Fruit fly (Drosophila melanogaster) whole organism, embryonic: Measurements from ENCODE around the gene Trf4-2.
A peak's percentile ranks its signal among the peaks of the same experiment; 100 is the strongest.

Experiments
- BEAF-32 ChIP-seq: fragments of 200-800 bp; sonication (Bioruptor generic); optimal IDR thresholded peaks from 3 replicates; lab custom pipeline; 2017; ENCODE audit warnings: missing biosample characterization, missing genetic modification characterization, mild to moderate bottlenecking, moderate library complexity, missing genetic modification reagents
- CG10979 ChIP-seq: fragments of 200-800 bp; sonication (Bioruptor generic); optimal IDR thresholded peaks from 2 replicates; lab custom pipeline; 2018; ENCODE audit warnings: missing biosample characterization, mild to moderate bottlenecking, missing genetic modification characterization, moderate library complexity
- CG13123 ChIP-seq: fragments of 200-800 bp; sonication (Bioruptor generic); optimal IDR thresholded peaks from 2 replicates; lab custom pipeline; 2016; ENCODE audit warnings: missing biosample characterization, missing genetic modification characterization
- CG13775 ChIP-seq: fragments of 200-800 bp; sonication (Bioruptor generic); optimal IDR thresholded peaks from 3 replicates; lab custom pipeline; 2017; ENCODE audit warnings: missing biosample characterization, mild to moderate bottlenecking, missing genetic modification characterization
- CG13894 ChIP-seq: fragments of 200-800 bp; sonication (Bioruptor generic); optimal IDR thresholded peaks from 3 replicates; lab custom pipeline; 2018; ENCODE audit warnings: missing biosample characterization, mild to moderate bottlenecking, missing genetic modification characterization, moderate library complexity
- CG15073 ChIP-seq: fragments of 200-800 bp; sonication (Bioruptor generic); optimal IDR thresholded peaks from 2 replicates; lab custom pipeline; 2016; ENCODE audit warnings: missing biosample characterization, missing genetic modification characterization
- CG15269 ChIP-seq: fragments of 200-800 bp; sonication (Bioruptor generic); optimal IDR thresholded peaks from 2 replicates; lab custom pipeline; 2018; ENCODE audit warnings: missing biosample characterization, mild to moderate bottlenecking, missing genetic modification characterization, moderate library complexity
- CG15696 ChIP-seq: fragments of 200-800 bp; sonication (Bioruptor generic); optimal IDR thresholded peaks from 2 replicates; lab custom pipeline; 2019; ENCODE audit warnings: missing biosample characterization, mild to moderate bottlenecking, missing genetic modification characterization, moderate library complexity
- CG1602 ChIP-seq: fragments of 200-800 bp; sonication (Bioruptor generic); optimal IDR thresholded peaks from 3 replicates; lab custom pipeline; 2016; ENCODE audit warnings: missing biosample characterization, missing genetic modification characterization
- CG18262 ChIP-seq: fragments of 200-800 bp; optimal IDR thresholded peaks from 3 replicates; lab custom pipeline; 2019; ENCODE audit warnings: missing biosample characterization, mild to moderate bottlenecking, missing genetic modification characterization, moderate library complexity
- CG18476 ChIP-seq: fragments of 200-800 bp; sonication (Bioruptor generic); optimal IDR thresholded peaks from 2 replicates; lab custom pipeline; 2016; ENCODE audit warnings: missing biosample characterization, mild to moderate bottlenecking, missing genetic modification characterization
- CG2129 ChIP-seq: fragments of 200-800 bp; sonication (Bioruptor generic); IDR thresholded peaks from 2 replicates; pipeline ENCODE4 v1.3.6; 2022; ENCODE audit warnings: missing biosample characterization, missing genetic modification characterization; ENCODE audit not compliant: partially characterized antibody
- CG30403 ChIP-seq: fragments of 200-800 bp; sonication (Bioruptor generic); optimal IDR thresholded peaks from 3 replicates; lab custom pipeline; 2016; ENCODE audit warnings: missing biosample characterization, missing genetic modification characterization
- CG31365 ChIP-seq: fragments of 200-800 bp; sonication (Bioruptor generic); optimal IDR thresholded peaks from 2 replicates; lab custom pipeline; 2018; ENCODE audit warnings: missing biosample characterization, mild to moderate bottlenecking, missing genetic modification characterization
- CG31441 ChIP-seq: fragments of 200-800 bp; sonication (Bioruptor generic); IDR thresholded peaks from 2 replicates; pipeline ENCODE4 v1.3.6; 2022; ENCODE audit warnings: missing biosample characterization, missing genetic modification characterization
- CG3847 ChIP-seq: fragments of 200-800 bp; sonication (Bioruptor generic); IDR thresholded peaks from 2 replicates; pipeline ENCODE4 v1.3.6; 2022; ENCODE audit warnings: missing biosample characterization, missing genetic modification characterization
- CG5953 ChIP-seq: fragments of 200-800 bp; sonication (Bioruptor generic); IDR thresholded peaks from 2 replicates; pipeline ENCODE4 v1.3.6; 2022; ENCODE audit warnings: missing biosample characterization, missing genetic modification characterization
- CG7928 ChIP-seq: fragments of 200-800 bp; sonication (Bioruptor generic); optimal IDR thresholded peaks from 2 replicates; lab custom pipeline; 2017; ENCODE audit warnings: missing biosample characterization, mild to moderate bottlenecking, missing genetic modification characterization
- CG8281 ChIP-seq: fragments of 200-800 bp; sonication (Bioruptor generic); optimal IDR thresholded peaks from 2 replicates; lab custom pipeline; 2018; ENCODE audit warnings: missing biosample characterization, mild to moderate bottlenecking, missing genetic modification characterization, moderate library complexity
- CG9437 ChIP-seq: fragments of 200-800 bp; sonication (Bioruptor generic); optimal IDR thresholded peaks from 2 replicates; lab custom pipeline; 2018; ENCODE audit warnings: missing biosample characterization, mild to moderate bottlenecking, missing genetic modification characterization
- CG9609 ChIP-seq: fragments of 200-800 bp; sonication (Bioruptor generic); optimal IDR thresholded peaks from 3 replicates; lab custom pipeline; 2016; ENCODE audit warnings: missing biosample characterization, missing genetic modification characterization
- CG9797 ChIP-seq: fragments of 200-800 bp; sonication (Bioruptor generic); optimal IDR thresholded peaks from 3 replicates; lab custom pipeline; 2018; ENCODE audit warnings: missing biosample characterization, mild to moderate bottlenecking, missing genetic modification characterization
- CoRest ChIP-seq: fragments of 200-800 bp; sonication (Bioruptor generic); optimal IDR thresholded peaks from 3 replicates; lab custom pipeline; 2018; ENCODE audit warnings: missing biosample characterization, mild to moderate bottlenecking, missing genetic modification characterization, moderate library complexity
- D ChIP-seq, 2 experiments: fragments of 200-800 bp in 1 of 2; fragments of >200 bp in 1 of 2; sonication (Bioruptor generic) in 1 of 2; optimal IDR thresholded peaks; 2 replicates in 1 of 2; 3 replicates in 1 of 2; lab custom pipeline; 2017; ENCODE audit warnings: mild to moderate bottlenecking in 1 of 2, missing biosample characterization in 1 of 2, missing genetic modification characterization in 1 of 2, missing genetic modification reagents in 1 of 2
- Dll ChIP-seq: fragments of 200-800 bp; sonication (Bioruptor generic); IDR thresholded peaks from 4 replicates; pipeline ENCODE4 v1.3.6; 2022; ENCODE audit warnings: missing biosample characterization, missing genetic modification characterization; ENCODE audit not compliant: partially characterized antibody
- Doc3 ChIP-seq: fragments of 200-800 bp; sonication (Bioruptor generic); IDR thresholded peaks from 3 replicates; pipeline ENCODE4 v1.3.6; 2022; ENCODE audit warnings: missing biosample characterization, missing genetic modification characterization; ENCODE audit not compliant: partially characterized antibody
- Hey ChIP-seq: fragments of 200-800 bp; sonication (Bioruptor generic); optimal IDR thresholded peaks from 3 replicates; lab custom pipeline; 2018; ENCODE audit warnings: missing biosample characterization, mild to moderate bottlenecking, missing genetic modification characterization
- HmgZ ChIP-seq: fragments of 200-800 bp; sonication (Bioruptor generic); optimal IDR thresholded peaks from 2 replicates; lab custom pipeline; 2018; ENCODE audit warnings: missing biosample characterization, mild to moderate bottlenecking, missing genetic modification characterization
- Jarid2 ChIP-seq: fragments of 200-800 bp; sonication (Bioruptor generic); optimal IDR thresholded peaks from 3 replicates; lab custom pipeline; 2017; ENCODE audit warnings: mild to moderate bottlenecking, missing biosample characterization, missing genetic modification reagents, missing genetic modification characterization
- Mad ChIP-seq: fragments of 200-800 bp; sonication (Bioruptor generic); optimal IDR thresholded peaks from 2 replicates; lab custom pipeline; 2016; ENCODE audit warnings: missing biosample characterization, missing genetic modification characterization
- Max ChIP-seq: fragments of 200-800 bp; sonication (Bioruptor generic); optimal IDR thresholded peaks from 2 replicates; lab custom pipeline; 2016; ENCODE audit warnings: missing biosample characterization, mild to moderate bottlenecking, missing genetic modification characterization
- Nf-YB ChIP-seq: fragments of 200-800 bp; sonication (Bioruptor generic); optimal IDR thresholded peaks from 3 replicates; lab custom pipeline; 2019; ENCODE audit warnings: missing biosample characterization, mild to moderate bottlenecking, missing genetic modification characterization, moderate library complexity
- Nf-YC ChIP-seq: fragments of 200-800 bp; optimal IDR thresholded peaks from 3 replicates; lab custom pipeline; 2019; ENCODE audit warnings: missing biosample characterization, mild to moderate bottlenecking, missing genetic modification characterization, moderate library complexity
- Rfx ChIP-seq: fragments of 200-800 bp; sonication (Bioruptor generic); IDR thresholded peaks from 2 replicates; pipeline ENCODE4 v1.3.6; 2022; ENCODE audit warnings: missing biosample characterization, missing genetic modification characterization
- Sin3A ChIP-seq: fragments of >200 bp; optimal IDR thresholded peaks from 2 replicates; lab custom pipeline; 2018
- az2 ChIP-seq: fragments of 200-800 bp; sonication (Bioruptor generic); optimal IDR thresholded peaks from 3 replicates; lab custom pipeline; 2016; ENCODE audit warnings: missing biosample characterization, missing genetic modification characterization
- bigmax ChIP-seq: fragments of 200-800 bp; sonication (Bioruptor generic); optimal IDR thresholded peaks from 2 replicates; lab custom pipeline; 2018; ENCODE audit warnings: missing biosample characterization, mild to moderate bottlenecking, missing genetic modification characterization
- crol ChIP-seq: fragments of 200-800 bp; sonication (Bioruptor generic); IDR thresholded peaks from 2 replicates; pipeline ENCODE4 v1.3.6; 2022; ENCODE audit warnings: missing biosample characterization, missing genetic modification characterization
- cwo ChIP-seq: fragments of 200-800 bp; sonication (Bioruptor generic); optimal IDR thresholded peaks from 3 replicates; lab custom pipeline; 2017; ENCODE audit warnings: missing biosample characterization, missing genetic modification characterization, mild to moderate bottlenecking, moderate library complexity, missing genetic modification reagents
- insv ChIP-seq, 2 experiments: fragments of 200-800 bp; sonication (Bioruptor generic); optimal IDR thresholded peaks; 3 replicates each; lab custom pipeline; 2016 to 2018; ENCODE audit warnings: missing biosample characterization in 2 of 2, missing genetic modification characterization in 2 of 2
- psq ChIP-seq: fragments of 200-800 bp; sonication (Bioruptor generic); optimal IDR thresholded peaks from 2 replicates; lab custom pipeline; 2017; ENCODE audit warnings: missing biosample characterization, missing genetic modification characterization
- row ChIP-seq: fragments of 200-800 bp; sonication (Bioruptor generic); IDR thresholded peaks from 3 replicates; pipeline ENCODE4 v1.3.6; 2022; ENCODE audit warnings: missing biosample characterization, missing genetic modification characterization
- sens ChIP-seq: fragments of 200-800 bp; sonication (Bioruptor generic); peaks from one replicate; lab custom pipeline; 2016; ENCODE audit warnings: missing biosample characterization, missing genetic modification characterization
- sna ChIP-seq: fragments of 200-800 bp; sonication (Bioruptor generic); IDR thresholded peaks from 2 replicates; pipeline ENCODE4 v1.3.6; 2022; ENCODE audit warnings: missing biosample characterization, missing genetic modification characterization; ENCODE audit not compliant: partially characterized antibody
- sr ChIP-seq: fragments of 200-800 bp; sonication (Bioruptor generic); IDR thresholded peaks from 3 replicates; pipeline ENCODE4 v1.3.6; 2022; ENCODE audit warnings: missing biosample characterization, missing genetic modification characterization
- ttk ChIP-seq: fragments of 200-800 bp; sonication (Bioruptor generic); IDR thresholded peaks from 2 replicates; pipeline ENCODE4 v2.1.2; 2022; ENCODE audit warnings: missing biosample characterization, missing genetic modification characterization
- usp ChIP-seq: fragments of >200 bp; optimal IDR thresholded peaks from 2 replicates; lab custom pipeline; 2017; ENCODE audit warnings: missing biosample characterization, missing genetic modification characterization
- vfl ChIP-seq: fragments of 200-800 bp; sonication (Bioruptor generic); optimal IDR thresholded peaks from 2 replicates; lab custom pipeline; 2016; ENCODE audit warnings: missing biosample characterization, missing genetic modification characterization

Trf4-2 gene

DNA sequence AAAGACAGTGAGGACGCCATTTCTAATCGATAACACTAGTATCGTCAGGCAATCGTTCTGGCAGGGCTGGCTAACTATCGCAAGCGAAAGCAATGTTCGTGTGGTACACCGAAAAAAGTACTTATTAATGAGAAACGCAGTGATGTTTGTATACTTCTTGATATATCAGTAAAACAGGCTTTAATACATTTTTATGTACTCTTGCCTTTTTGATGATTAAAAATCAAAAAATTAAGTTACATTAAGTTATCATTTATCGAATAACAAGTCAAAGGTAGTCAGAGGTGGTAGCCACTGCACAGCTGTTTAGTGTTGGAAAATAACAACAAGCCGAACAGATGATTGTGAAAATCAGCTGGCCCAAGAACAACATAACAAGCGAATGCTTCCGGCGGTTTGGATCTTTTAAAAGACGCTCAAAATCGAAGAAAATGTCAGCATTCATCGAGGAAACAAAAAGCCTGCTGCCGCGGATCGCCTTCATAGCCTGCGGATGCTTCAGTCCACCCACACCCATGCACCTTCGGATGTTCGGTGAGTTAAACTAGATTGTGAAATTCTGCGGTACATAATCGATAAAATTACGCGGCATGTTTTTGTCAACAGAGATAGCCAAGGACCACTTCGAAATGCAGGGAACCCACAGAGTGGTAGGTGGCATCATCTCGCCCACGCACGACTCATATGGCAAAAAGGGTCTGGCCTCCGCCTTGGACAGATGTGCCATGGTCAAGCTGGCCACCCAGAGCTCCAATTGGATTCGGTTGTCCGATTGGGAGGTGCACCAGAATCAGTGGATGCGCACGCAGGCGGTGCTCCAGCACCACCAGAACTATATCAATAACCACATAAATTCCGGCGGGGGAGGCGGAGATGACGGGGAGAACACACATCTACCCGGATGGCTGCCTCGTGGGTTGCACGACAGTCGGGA lies 20.2 kb downstream of the Trf4-2 start, which contains the start of the genes ssh and Nmnat (continued):
- TF ChIP-seq CG2129: peak; percentile 69
- TF ChIP-seq CG15073 (GFP tag; lab: Kevin White, UChicago): no peak
- no peak for TF ChIP-seq Mad (GFP tag; lab: Kevin White, UChicago)
- TF ChIP-seq Rfx (GFP tag; lab: Robert Waterston, UW): peak; percentile 67
- TF ChIP-seq CG5953 (GFP tag; lab: Robert Waterston, UW): no peak
- 0 out of 2 replicates have a peak, but pooled peaks have one; percentile 15 for TF ChIP-seq CG31441 (GFP tag; lab: Robert Waterston, UW)
- TF ChIP-seq CG1602 (GFP tag; lab: Kevin White, UChicago): no peak
- peak; percentile 61 for TF ChIP-seq CG9797 (GFP tag; lab: Kevin White, UChicago)
- no peak for TF ChIP-seq ttk (GFP tag; lab: Robert Waterston, UW)
- TF ChIP-seq CG9609 (GFP tag; lab: Kevin White, UChicago): peak; percentile 9
- no peak for TF ChIP-seq Hey (tag; lab: Kevin White, UChicago)
- peak; percentile 19 for TF ChIP-seq Nf-YB (GFP tag; lab: Kevin White, UChicago)
- TF ChIP-seq bigmax (GFP tag; lab: Kevin White, UChicago): no peak
- TF ChIP-seq CG7928 (GFP tag; lab: Kevin White, UChicago): peak; percentile 95
- TF ChIP-seq CG13894 (tag; lab: Kevin White, UChicago): no peak
- TF ChIP-seq Doc3 (GFP tag; lab: Robert Waterston, UW): peak; percentile 86
- peak; percentile 49 for TF ChIP-seq D (optimal IDR thresholded peaks at IDR 0.05; lab: Kevin White, UChicago)
- no peak for TF ChIP-seq D (GFP tag; optimal IDR thresholded peaks at IDR 0.05; lab: Kevin White, UChicago)
- TF ChIP-seq az2 (GFP tag; lab: Kevin White, UChicago): peak; percentile 31
- TF ChIP-seq cwo: no peak
- TF ChIP-seq CG8281 (tag; lab: Kevin White, UChicago): no peak
- peak; percentile 11 for TF ChIP-seq CG15696 (tag; lab: Kevin White, UChicago)
- TF ChIP-seq crol: no peak
- no peak for TF ChIP-seq CG31365 (tag; lab: Kevin White, UChicago)
- TF ChIP-seq vfl (GFP tag; lab: Kevin White, UChicago): peak; percentile 44
- no peak for TF ChIP-seq Jarid2 (GFP tag; lab: Kevin White, UChicago)
- peak; percentile 77; the same call in 1 of the 2 replicates for TF ChIP-seq sna (GFP tag; lab: Robert Waterston, UW)
- TF ChIP-seq BEAF-32 (GFP tag; lab: Kevin White, UChicago): peak; percentile 97
- TF ChIP-seq CG9437: peak; percentile 21
- peak; percentile 88 for TF ChIP-seq sens (GFP tag; lab: Kevin White, UChicago)
- TF ChIP-seq CG13123 (GFP tag; lab: Kevin White, UChicago): peak; percentile 8
- TF ChIP-seq psq (GFP tag; lab: Kevin White, UChicago): peak; percentile 60
- TF ChIP-seq HmgZ: peak; percentile 67
- no peak for TF ChIP-seq Nf-YC (tag; lab: Kevin White, UChicago)
- TF ChIP-seq CG18476 (GFP tag; lab: Kevin White, UChicago): no peak
- TF ChIP-seq CoRest (tag; lab: Kevin White, UChicago): peak; percentile 52
- TF ChIP-seq CG10979 (tag; lab: Kevin White, UChicago): peak; percentile 26
- TF ChIP-seq insv (GFP tag; optimal IDR thresholded peaks at IDR 0.05; lab: Kevin White, UChicago): peak; percentile 49 to 84
- TF ChIP-seq CG3847 (GFP tag; lab: Robert Waterston, UW): peak; percentile 30; the same call in 1 of the 2 replicates
- TF ChIP-seq Dll (GFP tag; lab: Robert Waterston, UW): peak; percentile 95
- no peak for TF ChIP-seq CG15269 (tag; lab: Kevin White, UChicago)
- peak; percentile 56 for TF ChIP-seq CG13775 (GFP tag; lab: Kevin White, UChicago)
- no peak for TF ChIP-seq sr (GFP tag; lab: Robert Waterston, UW)
- TF ChIP-seq row (GFP tag; lab: Robert Waterston, UW): peak; percentile 70
- TF ChIP-seq usp: no peak
- TF ChIP-seq Sin3A (lab: Kevin White, UChicago): peak; percentile 98
- peak; percentile 48 for TF ChIP-seq Max (GFP tag; lab: Kevin White, UChicago)
- peak; percentile 48 for TF ChIP-seq CG18262 (tag; lab: Kevin White, UChicago)
- peak; percentile 57 for TF ChIP-seq CG30403
